Fruit fly (Drosophila melanogaster) whole organism, prepupa: ENCODE data around the gene Lgr4.

Experiments
- CG10631 ChIP-seq: fragments of 200-800 bp; sonication (Bioruptor generic); optimal IDR thresholded peaks from 2 replicates; lab custom pipeline; 2016; ENCODE audit warnings: missing biosample characterization, missing genetic modification characterization
- CG10669 ChIP-seq: fragments of 200-800 bp; sonication (Bioruptor generic); optimal IDR thresholded peaks from 3 replicates; lab custom pipeline; 2018; ENCODE audit warnings: missing biosample characterization, mild to moderate bottlenecking, missing genetic modification characterization, moderate library complexity
- CG11762 ChIP-seq: fragments of 200-800 bp; sonication (Bioruptor generic); optimal IDR thresholded peaks from 3 replicates; lab custom pipeline; 2016; ENCODE audit warnings: missing biosample characterization, missing genetic modification characterization; ENCODE audit not compliant: insufficient read depth
- CG15336 ChIP-seq: fragments of 200-800 bp; sonication (Bioruptor generic); IDR thresholded peaks from 2 replicates; pipeline ENCODE4 v1.3.6; 2022; ENCODE audit warnings: missing biosample characterization, missing genetic modification characterization
- CG1621 ChIP-seq: fragments of 200-800 bp; sonication (Bioruptor generic); optimal IDR thresholded peaks from 3 replicates; lab custom pipeline; 2018; ENCODE audit warnings: missing biosample characterization, mild to moderate bottlenecking, missing genetic modification characterization
- CG16779 ChIP-seq: fragments of 200-800 bp; sonication (Bioruptor generic); optimal IDR thresholded peaks from 3 replicates; lab custom pipeline; 2017; ENCODE audit warnings: missing biosample characterization, mild to moderate bottlenecking, missing genetic modification characterization
- CG3032 ChIP-seq: fragments of 200-800 bp; optimal IDR thresholded peaks from 2 replicates; lab custom pipeline; 2019; ENCODE audit warnings: missing biosample characterization, mild to moderate bottlenecking, missing genetic modification characterization, moderate library complexity
- CG31627 ChIP-seq: fragments of 200-800 bp; sonication (Bioruptor generic); optimal IDR thresholded peaks from 3 replicates; lab custom pipeline; 2016; ENCODE audit warnings: missing biosample characterization, missing genetic modification characterization
- CG32006 ChIP-seq: fragments of 200-800 bp; sonication (Bioruptor generic); optimal IDR thresholded peaks from 3 replicates; lab custom pipeline; 2017; ENCODE audit warnings: missing biosample characterization, mild to moderate bottlenecking, missing genetic modification characterization
- CG34406 ChIP-seq: fragments of 200-800 bp; sonication (Bioruptor generic); optimal IDR thresholded peaks from 3 replicates; lab custom pipeline; 2016; ENCODE audit warnings: missing biosample characterization, missing genetic modification characterization
- CG3919 ChIP-seq: fragments of 200-800 bp; sonication (Bioruptor generic); optimal IDR thresholded peaks from 3 replicates; lab custom pipeline; 2016; ENCODE audit warnings: missing biosample characterization, missing genetic modification characterization
- CG4318 ChIP-seq: fragments of 200-800 bp; sonication (Bioruptor generic); optimal IDR thresholded peaks from 3 replicates; lab custom pipeline; 2017; ENCODE audit warnings: missing biosample characterization, mild to moderate bottlenecking, missing genetic modification characterization
- CG6163 ChIP-seq: fragments of 200-800 bp; sonication (Bioruptor generic); IDR thresholded peaks from 3 replicates; pipeline ENCODE4 v1.3.6; 2022; ENCODE audit warnings: missing biosample characterization, missing genetic modification characterization
- CG6276 ChIP-seq: fragments of 200-800 bp; sonication (Bioruptor generic); optimal IDR thresholded peaks from 2 replicates; lab custom pipeline; 2017; ENCODE audit warnings: missing biosample characterization, mild to moderate bottlenecking, missing genetic modification characterization
- CG6792 ChIP-seq: fragments of 200-800 bp; sonication (Bioruptor generic); optimal IDR thresholded peaks from 3 replicates; lab custom pipeline; 2016; ENCODE audit warnings: missing biosample characterization, missing genetic modification characterization
- CG6808 ChIP-seq: fragments of 200-800 bp; sonication (Bioruptor generic); optimal IDR thresholded peaks from 3 replicates; lab custom pipeline; 2017; ENCODE audit warnings: missing biosample characterization, missing genetic modification characterization, mild to moderate bottlenecking, moderate library complexity, missing genetic modification reagents
- CG7368 ChIP-seq: fragments of 200-800 bp; sonication (Bioruptor generic); optimal IDR thresholded peaks from 3 replicates; lab custom pipeline; 2016; ENCODE audit warnings: missing biosample characterization, missing genetic modification characterization
- CG8119 ChIP-seq: fragments of 200-800 bp; sonication (Bioruptor generic); IDR thresholded peaks from 3 replicates; pipeline ENCODE4 v1.3.6; 2022; ENCODE audit warnings: missing biosample characterization, missing genetic modification characterization
- CG8632 ChIP-seq: fragments of 200-800 bp; sonication (Bioruptor generic); optimal IDR thresholded peaks from 3 replicates; lab custom pipeline; 2016; ENCODE audit warnings: missing biosample characterization, missing genetic modification characterization
- CG9139 ChIP-seq: fragments of 200-800 bp; sonication (Bioruptor generic); optimal IDR thresholded peaks from 3 replicates; lab custom pipeline; 2017; ENCODE audit warnings: missing biosample characterization, mild to moderate bottlenecking, missing genetic modification characterization
- Eip75B ChIP-seq: fragments of 200-800 bp; sonication (Bioruptor generic); optimal IDR thresholded peaks from 3 replicates; lab custom pipeline; 2016; ENCODE audit warnings: missing biosample characterization, missing genetic modification characterization
- Eip78C ChIP-seq: fragments of 200-800 bp; sonication (Bioruptor generic); peaks from one replicate; lab custom pipeline; 2016; ENCODE audit warnings: missing biosample characterization, missing genetic modification characterization
- Eip93F ChIP-seq: fragments of 200-800 bp; sonication (Bioruptor generic); optimal IDR thresholded peaks from 2 replicates; lab custom pipeline; 2016; ENCODE audit warnings: missing biosample characterization, mild to moderate bottlenecking, missing genetic modification characterization
- Ets21C ChIP-seq: fragments of 200-800 bp; sonication (Bioruptor generic); optimal IDR thresholded peaks from 3 replicates; lab custom pipeline; 2016; ENCODE audit warnings: missing biosample characterization, missing genetic modification characterization
- Ets96B ChIP-seq: fragments of 200-800 bp; optimal IDR thresholded peaks from 2 replicates; lab custom pipeline; 2019; ENCODE audit warnings: missing biosample characterization, mild to moderate bottlenecking, missing genetic modification characterization, moderate library complexity
- Gug ChIP-seq: fragments of 200-800 bp; sonication (Bioruptor generic); IDR thresholded peaks from 2 replicates; pipeline ENCODE4 v1.3.6; 2022; ENCODE audit warnings: missing biosample characterization, missing genetic modification characterization
- Hr38 ChIP-seq: sonication (Bioruptor generic); optimal IDR thresholded peaks from 2 replicates; lab custom pipeline; 2016; ENCODE audit warnings: missing biosample characterization, missing genetic modification characterization
- Hr39 ChIP-seq: fragments of 200-800 bp; sonication (Bioruptor generic); optimal IDR thresholded peaks from 2 replicates; lab custom pipeline; 2016; ENCODE audit warnings: missing biosample characterization, missing genetic modification characterization
- Hr4 ChIP-seq: fragments of 200-800 bp; sonication (Bioruptor generic); optimal IDR thresholded peaks from 3 replicates; lab custom pipeline; 2016; ENCODE audit warnings: missing biosample characterization, missing genetic modification characterization
- Lpt ChIP-seq: fragments of 200-800 bp; sonication (Bioruptor generic); optimal IDR thresholded peaks from 3 replicates; lab custom pipeline; 2016; ENCODE audit warnings: missing biosample characterization, missing genetic modification characterization
- Met ChIP-seq: fragments of 200-800 bp; sonication (Bioruptor generic); optimal IDR thresholded peaks from 3 replicates; lab custom pipeline; 2016; ENCODE audit warnings: missing biosample characterization, missing genetic modification characterization
- OdsH ChIP-seq: fragments of 200-800 bp; sonication (Bioruptor generic); optimal IDR thresholded peaks from 3 replicates; lab custom pipeline; 2016; ENCODE audit warnings: missing biosample characterization, missing genetic modification characterization
- Smox ChIP-seq: fragments of 200-800 bp; sonication (Bioruptor generic); optimal IDR thresholded peaks from 3 replicates; lab custom pipeline; 2016; ENCODE audit warnings: missing biosample characterization, missing genetic modification characterization
- Sox15 ChIP-seq: fragments of 200-800 bp; sonication (Bioruptor generic); optimal IDR thresholded peaks from 3 replicates; lab custom pipeline; 2016; ENCODE audit warnings: missing biosample characterization, missing genetic modification characterization
- cyc ChIP-seq: fragments of 200-800 bp; sonication (Bioruptor generic); optimal IDR thresholded peaks from 3 replicates; lab custom pipeline; 2016; ENCODE audit warnings: missing biosample characterization, missing genetic modification characterization
- dac ChIP-seq: fragments of 200-800 bp; sonication (Bioruptor generic); optimal IDR thresholded peaks from 2 replicates; lab custom pipeline; 2017; ENCODE audit warnings: missing biosample characterization, mild to moderate bottlenecking, missing genetic modification characterization
- dsx ChIP-seq: fragments of 200-800 bp; optimal IDR thresholded peaks from 3 replicates; lab custom pipeline; 2019; ENCODE audit warnings: missing biosample characterization, mild to moderate bottlenecking, missing genetic modification characterization, moderate library complexity; ENCODE audit not compliant: poor library complexity, severe bottlenecking
- eg ChIP-seq: fragments of 200-800 bp; sonication (Bioruptor generic); IDR thresholded peaks from 3 replicates; pipeline ENCODE4 v1.3.6; 2022; ENCODE audit warnings: missing biosample characterization, missing genetic modification characterization
- esn ChIP-seq: fragments of 200-800 bp; sonication (Bioruptor generic); optimal IDR thresholded peaks from 2 replicates; lab custom pipeline; 2016; ENCODE audit warnings: missing biosample characterization, mild to moderate bottlenecking, missing genetic modification characterization, moderate library complexity
- fd59A ChIP-seq: fragments of 200-800 bp; sonication (Bioruptor generic); optimal IDR thresholded peaks from 2 replicates; lab custom pipeline; 2017; ENCODE audit warnings: missing biosample characterization, mild to moderate bottlenecking, missing genetic modification characterization, missing genetic modification reagents
- fd85E ChIP-seq: fragments of 200-800 bp; sonication (Bioruptor generic); optimal IDR thresholded peaks from 3 replicates; lab custom pipeline; 2016; ENCODE audit warnings: missing biosample characterization, missing genetic modification characterization
- lz ChIP-seq: fragments of 200-800 bp; sonication (Bioruptor generic); optimal IDR thresholded peaks from 3 replicates; lab custom pipeline; 2016; ENCODE audit warnings: missing biosample characterization, missing genetic modification characterization
- net ChIP-seq: fragments of 200-800 bp; sonication (Bioruptor generic); optimal IDR thresholded peaks from 3 replicates; lab custom pipeline; 2016; ENCODE audit warnings: missing biosample characterization, missing genetic modification characterization
- pdm3 ChIP-seq: fragments of 200-800 bp; sonication (Bioruptor generic); optimal IDR thresholded peaks from 3 replicates; lab custom pipeline; 2016; ENCODE audit warnings: missing biosample characterization, missing genetic modification characterization
- salr ChIP-seq, 2 experiments: fragments of 200-800 bp; sonication (Bioruptor generic); optimal IDR thresholded peaks; 3 replicates each; lab custom pipeline; 2016 to 2018; ENCODE audit warnings: missing biosample characterization in 2 of 2, missing genetic modification characterization in 2 of 2, mild to moderate bottlenecking in 1 of 2
- spab ChIP-seq: fragments of 200-800 bp; sonication (Bioruptor generic); optimal IDR thresholded peaks from 2 replicates; lab custom pipeline; 2017; ENCODE audit warnings: missing biosample characterization, mild to moderate bottlenecking, missing genetic modification characterization, missing genetic modification reagents
- svp ChIP-seq: fragments of 200-800 bp; sonication (Bioruptor generic); peaks from one replicate; lab custom pipeline; 2016; ENCODE audit warnings: missing biosample characterization, missing genetic modification characterization
- topi ChIP-seq: fragments of 200-800 bp; sonication (Bioruptor generic); optimal IDR thresholded peaks from 3 replicates; lab custom pipeline; 2016; ENCODE audit warnings: missing biosample characterization, missing genetic modification characterization
- vri ChIP-seq: fragments of 200-800 bp; sonication (Bioruptor generic); optimal IDR thresholded peaks from 3 replicates; lab custom pipeline; 2016; ENCODE audit warnings: missing biosample characterization, mild to moderate bottlenecking, missing genetic modification characterization

The Lgr4 gene

dm6 chrX:13189032-13189431 lies at the start of gene Lgr4:
TSS of gene Lgr4 (minus strand) at chrX:13189164.
- TF ChIP-seq CG6163 (GFP tag; lab: Robert Waterston, UW) (0 out of 3 replicates have a peak, but pooled peaks have one; percentile 34), salr (GFP tag; optimal IDR thresholded peaks at IDR 0.05; lab: Kevin White, UChicago) (peak in 1 of 2 experiments; percentile 2), fd85E (GFP tag; lab: Kevin White, UChicago) (no peak)
- TF ChIP-seq, all 60 proteins: peak for 2

DNA sequence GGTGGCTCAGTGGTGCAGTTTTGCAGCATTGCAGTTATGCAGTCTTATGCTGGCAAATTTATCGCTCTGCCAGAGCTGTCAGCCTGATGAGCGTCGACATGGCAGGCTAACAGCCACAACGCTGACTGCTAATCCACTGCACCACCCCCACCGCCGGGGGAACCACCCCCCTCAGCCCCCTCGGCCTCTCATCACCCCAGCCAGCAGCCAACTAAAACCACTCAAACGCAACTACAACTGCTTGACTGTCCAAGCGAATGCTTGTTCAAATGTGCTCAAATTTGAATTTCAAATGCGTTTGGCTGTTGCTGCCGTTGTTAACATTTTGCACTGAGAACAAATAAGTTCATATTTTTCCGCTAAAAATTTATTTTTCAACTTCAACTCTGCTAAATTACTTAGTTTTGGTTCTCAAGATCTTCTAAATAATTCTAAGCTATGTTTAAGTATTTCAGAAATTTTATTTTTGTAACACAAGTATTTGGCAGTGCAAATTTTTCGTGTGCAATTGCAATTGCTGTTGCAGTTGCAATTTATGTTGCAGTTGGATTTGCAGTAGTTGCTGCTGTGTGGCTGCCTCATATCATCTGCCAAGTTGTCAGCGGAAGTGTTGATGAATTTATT lies 49.4 kb upstream of the Lgr4 start:
- peak; percentile 75 for TF ChIP-seq pdm3 (GFP tag; lab: Kevin White, UChicago)
- TF ChIP-seq CG3919 (GFP tag; lab: Kevin White, UChicago) = peak; percentile 57
- peak; percentile 55 for TF ChIP-seq dac (GFP tag; lab: Kevin White, UChicago)
- TF ChIP-seq spab (GFP tag; lab: Kevin White, UChicago) = peak; percentile 2
- peak; percentile 11 for TF ChIP-seq dsx
- TF ChIP-seq CG34406 (GFP tag; lab: Kevin White, UChicago) = peak; percentile 40
- TF ChIP-seq CG6808 (GFP tag; lab: Kevin White, UChicago) = no peak
- TF ChIP-seq CG16779 (tag; lab: Kevin White, UChicago) = peak; percentile 49
- TF ChIP-seq salr (GFP tag; optimal IDR thresholded peaks at IDR 0.05; lab: Kevin White, UChicago) = peak in 1 of 2 experiments; percentile 36
- peak; percentile 61 for TF ChIP-seq esn (GFP tag; lab: Kevin White, UChicago)
- peak; percentile 59 for TF ChIP-seq topi
- TF ChIP-seq eg (GFP tag; lab: Robert Waterston, UW) = peak; percentile 94
- TF ChIP-seq CG32006 (GFP tag; lab: Kevin White, UChicago) = peak; percentile 89
- no peak for TF ChIP-seq svp
- TF ChIP-seq CG8632 = no peak
- TF ChIP-seq CG4318 (GFP tag; lab: Kevin White, UChicago) = peak; percentile 64
- peak; percentile 57 for TF ChIP-seq CG10631 (GFP tag; lab: Kevin White, UChicago)
- TF ChIP-seq CG15336 (GFP tag; lab: Robert Waterston, UW) = peak; percentile 93
- peak; percentile 90 for TF ChIP-seq CG8119 (GFP tag; lab: Robert Waterston, UW)
- peak; percentile 86 for TF ChIP-seq CG6276 (GFP tag; lab: Kevin White, UChicago)
- TF ChIP-seq CG3032 (tag; lab: Kevin White, UChicago) = peak; percentile 20
- TF ChIP-seq lz (GFP tag; lab: Kevin White, UChicago) = peak; percentile 45
- TF ChIP-seq Eip75B (GFP tag; lab: Kevin White, UChicago) = peak; percentile 50
- TF ChIP-seq fd59A (GFP tag; lab: Kevin White, UChicago) = no peak
- TF ChIP-seq Lpt (GFP tag; lab: Kevin White, UChicago) = peak; percentile 73
- TF ChIP-seq Met (GFP tag; lab: Kevin White, UChicago) = peak; percentile 63
- peak; percentile 60 for TF ChIP-seq CG11762 (GFP tag; lab: Kevin White, UChicago)
- peak; percentile 72 for TF ChIP-seq OdsH
- TF ChIP-seq CG10669 (GFP tag; lab: Kevin White, UChicago) = peak; percentile 27
- TF ChIP-seq CG7368 (GFP tag; lab: Kevin White, UChicago) = peak; percentile 44
- peak; percentile 89 for TF ChIP-seq Hr4 (GFP tag; lab: Kevin White, UChicago)
- TF ChIP-seq CG31627 (GFP tag; lab: Kevin White, UChicago) = peak; percentile 50
- TF ChIP-seq Hr38 = no peak
- peak; percentile 34 for TF ChIP-seq Ets96B
- TF ChIP-seq net = peak; percentile 64
- TF ChIP-seq vri (GFP tag; lab: Kevin White, UChicago) = no peak
- peak; percentile 83 for TF ChIP-seq Gug (GFP tag; lab: Robert Waterston, UW)
- TF ChIP-seq Eip93F (GFP tag; lab: Kevin White, UChicago) = no peak
- TF ChIP-seq Sox15 (GFP tag; lab: Kevin White, UChicago) = no peak
- TF ChIP-seq CG9139 (GFP tag; lab: Kevin White, UChicago) = no peak
- peak; percentile 17 for TF ChIP-seq Ets21C
- peak; percentile 63 for TF ChIP-seq Hr39 (GFP tag; lab: Kevin White, UChicago)
- TF ChIP-seq CG6163 (GFP tag; lab: Robert Waterston, UW) = peak; percentile 87
- TF ChIP-seq Eip78C (GFP tag; lab: Kevin White, UChicago) = peak; percentile 84
- peak; percentile 46 for TF ChIP-seq cyc (GFP tag; lab: Kevin White, UChicago)
- TF ChIP-seq fd85E (GFP tag; lab: Kevin White, UChicago) = no peak
- peak; percentile 19 for TF ChIP-seq CG6792 (GFP tag; lab: Kevin White, UChicago)
- TF ChIP-seq CG1621 (tag; lab: Kevin White, UChicago) = no peak
- TF ChIP-seq Smox (GFP tag; lab: Kevin White, UChicago) = peak; percentile 45
